Worm (Caenorhabditis elegans) whole organism, L4/young adult: ENCODE data around the gene rgs-9.

Experiments used
- W03F9.2 ChIP-seq: fragments of 150-350 bp; optimal IDR thresholded peaks from 2 replicates; lab custom pipeline; 2014; ENCODE audit warnings: missing biosample characterization, missing genetic modification characterization
- dao-5 ChIP-seq: sonication (generic microtip); optimal IDR thresholded peaks from 2 replicates; lab custom pipeline; 2016; ENCODE audit warnings: missing genotype, missing genetic modification characterization, moderate library complexity, missing compliant biosample characterization
- him-1 ChIP-seq: sonication (generic microtip); optimal IDR thresholded peaks from 2 replicates; lab custom pipeline; 2016; ENCODE audit warnings: missing genotype, missing genetic modification reagents, missing genetic modification characterization, missing compliant biosample characterization

ce11 chrX:1915022-1915421 is at the start of gene rgs-9:
- TF ChIP-seq him-1 (tag; lab: Kevin White, UChicago): no peak
- TF ChIP-seq W03F9.2 (tag; lab: Kevin White, UChicago): no peak
- TF ChIP-seq dao-5 (tag; lab: Kevin White, UChicago): no peak
